Fruit fly (Drosophila melanogaster): ENCODE measurements around the gene CG3862.

DNA sequence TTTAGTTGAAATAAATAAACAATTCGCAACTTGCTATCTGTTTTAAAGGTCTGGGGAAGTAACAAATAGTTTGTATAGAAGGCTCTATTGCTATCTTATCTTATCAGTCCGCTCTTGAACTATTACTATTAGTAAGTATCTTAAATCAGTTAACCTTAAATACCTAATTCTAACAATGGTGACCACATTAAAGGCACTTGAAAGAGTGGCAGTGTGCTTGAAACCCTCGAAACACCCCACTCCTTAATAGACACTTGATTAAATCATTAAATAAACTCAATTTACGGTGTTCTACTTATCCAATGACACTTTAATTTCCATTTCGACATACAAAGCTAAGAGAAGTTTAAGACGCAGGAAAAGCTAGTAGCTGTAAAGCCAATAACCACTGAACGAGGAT is 13.1 kb upstream of the CG3862 start:
- TF ChIP-seq CTCF (optimal IDR thresholded peaks at IDR 0.05) (no peak), CG8478 (optimal IDR thresholded peaks at IDR 0.05) (no peak)
